Fruit fly (Drosophila melanogaster) whole organism, wandering third instar larva: ENCODE measurements around the gene Dref.
A peak's percentile ranks its signal among the peaks of the same experiment; 100 is the strongest.

Experiments
- GATAd ChIP-seq: sonication (Bioruptor generic); optimal IDR thresholded peaks from 2 replicates; lab custom pipeline; 2016; ENCODE audit warnings: missing biosample characterization, missing genetic modification characterization
- Myc ChIP-seq: fragments of >200 bp; optimal IDR thresholded peaks from 2 replicates; lab custom pipeline; 2017
- Rel ChIP-seq, 2 experiments: fragments of 200-800 bp; sonication (Bioruptor generic) in 1 of 2; optimal IDR thresholded peaks; 2 replicates in 1 of 2; 3 replicates in 1 of 2; lab custom pipeline; 2016 to 2019; ENCODE audit warnings: mild to moderate bottlenecking in 2 of 2, missing biosample characterization in 2 of 2, missing genetic modification characterization in 2 of 2, moderate library complexity in 1 of 2
- Sp1 ChIP-seq: fragments of 200-800 bp; sonication (Bioruptor generic); optimal IDR thresholded peaks from 3 replicates; lab custom pipeline; 2019; ENCODE audit warnings: missing biosample characterization, mild to moderate bottlenecking, missing genetic modification characterization, moderate library complexity
- ey ChIP-seq: fragments of 200-800 bp; sonication (Bioruptor generic); optimal IDR thresholded peaks from 2 replicates; lab custom pipeline; 2016; ENCODE audit warnings: missing biosample characterization, missing genetic modification characterization
- sage ChIP-seq: fragments of 200-800 bp; sonication (Bioruptor generic); optimal IDR thresholded peaks from 2 replicates; lab custom pipeline; 2016; ENCODE audit warnings: missing biosample characterization, mild to moderate bottlenecking, missing genetic modification characterization
- sv ChIP-seq: fragments of 200-800 bp; sonication (Bioruptor generic); optimal IDR thresholded peaks from 3 replicates; lab custom pipeline; 2016; ENCODE audit warnings: missing biosample characterization, missing genetic modification characterization
- usp ChIP-seq: fragments of >200 bp; optimal IDR thresholded peaks from 2 replicates; lab custom pipeline; 2017; ENCODE audit warnings: missing biosample characterization, missing genetic modification characterization

DNA sequence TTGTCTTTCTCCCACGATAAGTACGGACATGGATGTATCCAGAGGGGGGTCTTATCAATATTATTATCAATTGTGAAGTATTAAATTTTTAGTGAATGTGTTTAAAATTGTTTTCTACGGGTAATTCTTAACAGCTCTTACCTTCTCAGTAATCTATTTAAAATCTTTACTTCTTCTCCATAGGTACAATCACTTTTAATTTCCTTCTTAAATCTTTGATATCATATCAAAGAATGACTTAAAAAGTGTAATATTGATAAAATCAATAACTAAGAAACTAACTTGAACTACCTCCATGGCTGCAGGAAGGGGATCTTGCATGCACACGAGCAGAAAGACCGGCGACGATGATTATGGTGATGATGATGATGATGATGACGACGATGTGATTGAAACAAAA, 15.5 kb upstream of the Dref start:
- TF ChIP-seq sage (no peak), GATAd (GFP tag; lab: Kevin White, UChicago) (no peak), usp (GFP tag; lab: Kevin White, UChicago) (no peak), Myc (lab: Kevin White, UChicago) (no peak), sv (GFP tag; lab: Kevin White, UChicago) (no peak), Rel (GFP tag; optimal IDR thresholded peaks at IDR 0.05; lab: Kevin White, UChicago) (no peak), Rel (tag; optimal IDR thresholded peaks at IDR 0.05; lab: Kevin White, UChicago) (peak; percentile 51), Sp1 (GFP tag; lab: Kevin White, UChicago) (peak; percentile 91), ey (peak; percentile 70)
